2 worm cellular contexts compared by ENCODE assay signal in genomic region chrV:17921423-17921822, ce11.
TF ChIP-seq lines count a peak whose summit lies in the region.

TSS of gene E01B7.2 (plus strand) at chrV:17921772.

TF ChIP-seq in whole organism, L1 larva, 84 proteins besides CTCF, POLR2A, EP300 and RAD21 (continued from another document):
- TF ChIP-seq isw-1 (GFP tag; IDR thresholded peaks at IDR 0.05; lab: Robert Waterston, UW) (peak; percentile 76), nhr-77 (tag; optimal IDR thresholded peaks at IDR 0.05; lab: Kevin White, UChicago) (peak; percentile 41), mep-1 (tag; optimal IDR thresholded peaks at IDR 0.05; lab: Kevin White, UChicago) (peak; percentile 87), ces-1 (GFP tag; optimal IDR thresholded peaks at IDR 0.05; lab: Kevin White, UChicago) (no peak), nhr-85 (tag; lab: Kevin White, UChicago) (peak; percentile 90), skn-1 (tag; optimal IDR thresholded peaks at IDR 0.05; lab: Kevin White, UChicago) (peak; percentile 99), alr-1 (tag; optimal IDR thresholded peaks at IDR 0.05; lab: Kevin White, UChicago; ENCODE audit: borderline replicate concordance) (no peak), ceh-88 (GFP tag; IDR thresholded peaks at IDR 0.05; lab: Robert Waterston, UW) (peak; percentile 33; the same call in 1 of the 2 replicates), nhr-84 (tag; optimal IDR thresholded peaks at IDR 0.05; lab: Kevin White, UChicago) (no peak), xbp-1 (tag; optimal IDR thresholded peaks at IDR 0.05; lab: Kevin White, UChicago) (peak; percentile 81), unc-86 (tag; optimal IDR thresholded peaks at IDR 0.05; lab: Kevin White, UChicago) (peak; percentile 83), hlh-17 (GFP tag; optimal IDR thresholded peaks at IDR 0.05; lab: Kevin White, UChicago; ENCODE audit: borderline replicate concordance) (no peak), C16A3.4 (tag; optimal IDR thresholded peaks at IDR 0.05; lab: Kevin White, UChicago) (peak; percentile 71), swsn-7 (tag; optimal IDR thresholded peaks at IDR 0.05; lab: Kevin White, UChicago) (peak; percentile 83), grh-1 (GFP tag; IDR thresholded peaks at IDR 0.05; lab: Robert Waterston, UW) (peak; percentile 82), irx-1 (tag; optimal IDR thresholded peaks at IDR 0.05; lab: Kevin White, UChicago) (peak; percentile 67), ztf-11 (tag; optimal IDR thresholded peaks at IDR 0.05; lab: Kevin White, UChicago) (peak in 1 of 2 experiments; percentile 52), zip-4 (GFP tag; optimal IDR thresholded peaks at IDR 0.05; lab: Kevin White, UChicago) (peak; percentile 53), efl-3 (GFP tag; optimal IDR thresholded peaks at IDR 0.05; lab: Kevin White, UChicago) (no peak), vab-15 (tag; optimal IDR thresholded peaks at IDR 0.05; lab: Kevin White, UChicago) (no peak), nhr-19 (GFP tag; conservative IDR thresholded peaks at IDR 0.05; lab: Robert Waterston, UW) (peak; percentile 80), nhr-11 (tag; optimal IDR thresholded peaks at IDR 0.05; lab: Kevin White, UChicago) (peak; percentile 81), tbx-2 (tag; optimal IDR thresholded peaks at IDR 0.05; lab: Kevin White, UChicago) (peak; percentile 86), fkh-10 (GFP tag; optimal IDR thresholded peaks at IDR 0.05; lab: Kevin White, UChicago) (peak; percentile 18), snpc-4 (tag; optimal IDR thresholded peaks at IDR 0.05; lab: Kevin White, UChicago) (peak; percentile 73), pax-3 (tag; optimal IDR thresholded peaks at IDR 0.05; lab: Kevin White, UChicago) (no peak), jun-1 (tag; optimal IDR thresholded peaks at IDR 0.05; lab: Kevin White, UChicago) (peak; percentile 68), rnt-1 (tag; optimal IDR thresholded peaks at IDR 0.05; lab: Kevin White, UChicago) (peak; percentile 90), lsy-2 (tag; optimal IDR thresholded peaks at IDR 0.05; lab: Kevin White, UChicago) (peak; percentile 90 to 91), fkh-8 (tag; optimal IDR thresholded peaks at IDR 0.05; lab: Kevin White, UChicago) (peak; percentile 59), ama-1 (optimal IDR thresholded peaks at IDR 0.05; lab: Kevin White, UChicago) (peak; percentile 36), nhr-237 (tag; optimal IDR thresholded peaks at IDR 0.05; lab: Kevin White, UChicago) (peak; percentile 5), ceh-63 (GFP tag; optimal IDR thresholded peaks at IDR 0.05; lab: Kevin White, UChicago) (no peak), nhr-76 (tag; optimal IDR thresholded peaks at IDR 0.05; lab: Kevin White, UChicago) (no peak), ceh-90 (tag; optimal IDR thresholded peaks at IDR 0.05; lab: Kevin White, UChicago) (peak; percentile 12), lir-3 (tag; optimal IDR thresholded peaks at IDR 0.05; lab: Kevin White, UChicago; ENCODE audit: poor library complexity) (no peak), fkh-4 (tag; optimal IDR thresholded peaks at IDR 0.05; lab: Kevin White, UChicago; ENCODE audit: borderline replicate concordance) (no peak), snu-23 (GFP tag; optimal IDR thresholded peaks at IDR 0.05; lab: Kevin White, UChicago) (peak; percentile 90), elt-3 (tag; optimal IDR thresholded peaks at IDR 0.05; lab: Kevin White, UChicago) (peak in 2 of 6 experiments; percentile 68 to 77), lin-13 (GFP tag; optimal IDR thresholded peaks at IDR 0.05; lab: Kevin White, UChicago) (peak; percentile 72), C34B4.2 (tag; optimal IDR thresholded peaks at IDR 0.05; lab: Kevin White, UChicago) (no peak), nhr-71 (tag; optimal IDR thresholded peaks at IDR 0.05; lab: Kevin White, UChicago) (peak; percentile 90), elt-2 (tag; optimal IDR thresholded peaks at IDR 0.05; lab: Kevin White, UChicago) (peak; percentile 26), sox-4 (tag; optimal IDR thresholded peaks at IDR 0.05; lab: Kevin White, UChicago) (peak; percentile 40), mdl-1 (tag; optimal IDR thresholded peaks at IDR 0.05; lab: Kevin White, UChicago) (peak in 1 of 2 experiments; percentile 68), unc-30 (tag; optimal IDR thresholded peaks at IDR 0.05; lab: Kevin White, UChicago) (no peak), pag-3 (tag; optimal IDR thresholded peaks at IDR 0.05; lab: Kevin White, UChicago; ENCODE audit: borderline replicate concordance, insufficient read depth) (peak; percentile 37), lin-39 (tag; optimal IDR thresholded peaks at IDR 0.05; lab: Kevin White, UChicago) (peak; percentile 66), nhr-28 (tag; optimal IDR thresholded peaks at IDR 0.05; lab: Kevin White, UChicago) (no peak), lin-15B (tag; optimal IDR thresholded peaks at IDR 0.05; lab: Kevin White, UChicago) (peak; percentile 76), C04F5.9 (tag; optimal IDR thresholded peaks at IDR 0.05; lab: Kevin White, UChicago) (peak; percentile 18), mef-2 (tag; optimal IDR thresholded peaks at IDR 0.05; lab: Kevin White, UChicago) (no peak)

TF ChIP-seq in whole organism, L2 larva, 48 proteins besides CTCF, POLR2A, EP300 and RAD21 (continued from another document):
- peak; percentile 71 for TF ChIP-seq egl-27 (tag; optimal IDR thresholded peaks at IDR 0.05; lab: Kevin White, UChicago)
- peak; percentile 13 for TF ChIP-seq ceh-82 (tag; optimal IDR thresholded peaks at IDR 0.05; lab: Kevin White, UChicago)
- TF ChIP-seq ceh-16 (tag; optimal IDR thresholded peaks at IDR 0.05; lab: Kevin White, UChicago), result no peak
- TF ChIP-seq lin-11 (tag; optimal IDR thresholded peaks at IDR 0.05; lab: Kevin White, UChicago), result peak; percentile 17
- TF ChIP-seq peb-1 (tag; optimal IDR thresholded peaks at IDR 0.05; lab: Kevin White, UChicago), result no peak
- peak; percentile 85 for TF ChIP-seq C34F6.9 (tag; optimal IDR thresholded peaks at IDR 0.05; lab: Kevin White, UChicago)
- TF ChIP-seq sma-9 (GFP tag; optimal IDR thresholded peaks at IDR 0.05; lab: Kevin White, UChicago), result peak; percentile 76
- no peak for TF ChIP-seq sma-9 (tag; optimal IDR thresholded peaks at IDR 0.05; lab: Kevin White, UChicago)
- no peak for TF ChIP-seq aly-2 (tag; optimal IDR thresholded peaks at IDR 0.05; lab: Kevin White, UChicago)
- no peak for TF ChIP-seq ztf-1 (GFP tag; conservative IDR thresholded peaks at IDR 0.05; lab: Robert Waterston, UW)
- TF ChIP-seq mdl-1 (tag; optimal IDR thresholded peaks at IDR 0.05; lab: Kevin White, UChicago), result no peak
- TF ChIP-seq nhr-129 (tag; optimal IDR thresholded peaks at IDR 0.05; lab: Kevin White, UChicago), result peak; percentile 49
- peak; percentile 83 for TF ChIP-seq lin-13 (GFP tag; optimal IDR thresholded peaks at IDR 0.05; lab: Kevin White, UChicago)
- TF ChIP-seq nhr-12 (tag; optimal IDR thresholded peaks at IDR 0.05; lab: Kevin White, UChicago), result no peak
